Worm (Caenorhabditis elegans): ENCODE data around the gene srh-240.

srh-240 gene

ce11 chrV:2864899-2865298 is at the start of gene srh-240:
Gene srh-240 (plus strand): TSS chrV:2865199.
- no peak for TF ChIP-seq him-1 (tag; optimal IDR thresholded peaks at IDR 0.05)
- TF ChIP-seq dao-5 (tag; optimal IDR thresholded peaks at IDR 0.05): no peak
- TF ChIP-seq W03F9.2 (tag; optimal IDR thresholded peaks at IDR 0.05): no peak

- TF ChIP-seq him-1 (tag; optimal IDR thresholded peaks at IDR 0.05) (no peak), dao-5 (tag; optimal IDR thresholded peaks at IDR 0.05) (no peak), W03F9.2 (tag; optimal IDR thresholded peaks at IDR 0.05) (no peak)
Measured at ce11 chrV:2815956-2816355, 49.0 kb upstream of the srh-240 start, which contains the start of gene F54E2.5. Gene F54E2.5 (minus strand): TSS chrV:2816056.

- no peak for TF ChIP-seq W03F9.2 (tag; optimal IDR thresholded peaks at IDR 0.05)
- no peak for TF ChIP-seq him-1 (tag; optimal IDR thresholded peaks at IDR 0.05)
- TF ChIP-seq dao-5 (tag; optimal IDR thresholded peaks at IDR 0.05): no peak
Measured at ce11 chrV:2818117-2818516, 46.9 kb upstream of the srh-240 start, which contains the start of gene srt-34. Gene srt-34 (minus strand): TSS chrV:2818217.

- no peak for TF ChIP-seq him-1 (tag; optimal IDR thresholded peaks at IDR 0.05)
Measured at ce11 chrV:2821618-2822272, 43.3 kb upstream of the srh-240 start, which contains the start of gene srh-36. Gene srh-36 (minus strand): TSS chrV:2821668.

ce11 chrV:2825978-2826377 is 39.0 kb upstream of the srh-240 start:
- TF ChIP-seq W03F9.2 (tag; optimal IDR thresholded peaks at IDR 0.05) (no peak), him-1 (tag; optimal IDR thresholded peaks at IDR 0.05) (no peak), dao-5 (tag; optimal IDR thresholded peaks at IDR 0.05) (no peak)

DNA sequence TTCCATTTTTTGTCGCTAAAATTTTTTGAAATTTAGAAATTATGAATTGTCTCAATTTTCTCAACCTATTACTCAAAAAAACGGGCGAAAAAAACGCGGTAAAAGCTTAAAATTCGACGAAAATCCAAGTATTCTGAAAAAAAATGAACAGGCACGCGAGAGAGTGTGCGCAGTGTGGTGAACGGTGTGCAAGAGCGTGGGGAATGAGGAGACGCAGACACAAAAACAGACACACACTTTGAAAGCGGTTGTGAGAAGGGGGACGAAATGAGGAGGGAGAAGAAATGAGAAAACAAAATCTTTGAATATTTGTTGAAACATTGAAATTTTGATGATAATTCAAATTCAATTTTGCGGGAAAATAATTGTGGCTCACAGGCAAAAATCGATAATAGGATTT is 38.2 kb upstream of the srh-240 start, which contains the start of gene T03D3.5:
Gene T03D3.5, minus strand, starts transcription at position 21 of the 400 bp plus-strand sequence.
- TF ChIP-seq W03F9.2 (tag; optimal IDR thresholded peaks at IDR 0.05) (no peak), dao-5 (tag; optimal IDR thresholded peaks at IDR 0.05) (no peak), him-1 (tag; optimal IDR thresholded peaks at IDR 0.05) (no peak)

DNA sequence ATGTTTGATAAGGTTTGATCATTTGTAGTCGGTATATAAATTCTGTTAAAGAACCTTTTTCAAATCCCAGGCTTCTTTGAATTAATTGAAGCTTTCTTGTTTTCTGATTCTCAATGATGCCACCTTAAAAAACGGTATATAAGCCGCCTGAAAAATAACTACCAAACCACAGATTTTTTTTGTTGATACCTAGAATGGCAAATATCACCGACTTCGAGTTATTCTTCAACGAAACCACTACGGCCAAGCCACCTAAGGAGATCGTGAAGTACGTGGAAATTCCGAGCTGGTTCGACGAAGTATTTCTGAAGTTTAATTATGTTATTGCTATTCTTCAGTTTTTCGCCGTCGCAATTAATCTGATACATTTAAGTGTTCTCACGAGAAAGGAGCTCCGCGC is 34.2 kb upstream of the srh-240 start, which contains the start of gene srw-2:
Gene srw-2, plus strand, starts transcription at position 62 of the 400 bp plus-strand sequence.
- TF ChIP-seq dao-5 (tag; optimal IDR thresholded peaks at IDR 0.05) (no peak), W03F9.2 (tag; optimal IDR thresholded peaks at IDR 0.05) (no peak), him-1 (tag; optimal IDR thresholded peaks at IDR 0.05) (no peak)

DNA sequence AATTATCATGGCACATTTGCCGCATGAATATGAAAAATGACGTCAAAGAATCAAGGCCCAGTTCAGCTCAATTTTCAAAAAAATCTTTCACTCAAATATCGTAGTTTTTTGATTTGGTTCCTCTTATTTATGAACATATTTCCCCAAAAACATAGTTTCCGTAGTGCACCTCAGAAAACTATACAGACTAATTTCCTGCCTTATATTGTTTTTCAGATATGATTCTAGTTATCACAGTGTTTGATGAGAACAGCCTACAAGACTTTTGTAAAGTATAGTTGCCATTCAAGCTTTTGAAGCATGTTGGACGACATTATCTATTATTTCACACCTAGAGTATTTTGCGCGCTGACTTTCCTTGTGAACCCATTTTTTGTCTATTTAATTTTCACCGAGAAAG is 32.3 kb upstream of the srh-240 start, which contains the start of gene srj-50:
Gene srj-50, plus strand, starts transcription at position 301 of the 400 bp plus-strand sequence.
- TF ChIP-seq dao-5 (tag; optimal IDR thresholded peaks at IDR 0.05) (no peak), W03F9.2 (tag; optimal IDR thresholded peaks at IDR 0.05) (no peak), him-1 (tag; optimal IDR thresholded peaks at IDR 0.05) (no peak)

ce11 chrV:2836501-2836900 is 28.5 kb upstream of the srh-240 start, which contains the start of gene srj-45:
Gene srj-45 (minus strand): TSS chrV:2836601.
- TF ChIP-seq W03F9.2 (tag; optimal IDR thresholded peaks at IDR 0.05): no peak
- TF ChIP-seq him-1 (tag; optimal IDR thresholded peaks at IDR 0.05): no peak
- no peak for TF ChIP-seq dao-5 (tag; optimal IDR thresholded peaks at IDR 0.05)

ce11 chrV:2845771-2846170 is 19.2 kb upstream of the srh-240 start, which contains the start of gene srj-44:
Gene srj-44 (minus strand): TSS chrV:2845871.
- no peak for TF ChIP-seq dao-5 (tag; optimal IDR thresholded peaks at IDR 0.05)
- no peak for TF ChIP-seq W03F9.2 (tag; optimal IDR thresholded peaks at IDR 0.05)
- no peak for TF ChIP-seq him-1 (tag; optimal IDR thresholded peaks at IDR 0.05)

DNA sequence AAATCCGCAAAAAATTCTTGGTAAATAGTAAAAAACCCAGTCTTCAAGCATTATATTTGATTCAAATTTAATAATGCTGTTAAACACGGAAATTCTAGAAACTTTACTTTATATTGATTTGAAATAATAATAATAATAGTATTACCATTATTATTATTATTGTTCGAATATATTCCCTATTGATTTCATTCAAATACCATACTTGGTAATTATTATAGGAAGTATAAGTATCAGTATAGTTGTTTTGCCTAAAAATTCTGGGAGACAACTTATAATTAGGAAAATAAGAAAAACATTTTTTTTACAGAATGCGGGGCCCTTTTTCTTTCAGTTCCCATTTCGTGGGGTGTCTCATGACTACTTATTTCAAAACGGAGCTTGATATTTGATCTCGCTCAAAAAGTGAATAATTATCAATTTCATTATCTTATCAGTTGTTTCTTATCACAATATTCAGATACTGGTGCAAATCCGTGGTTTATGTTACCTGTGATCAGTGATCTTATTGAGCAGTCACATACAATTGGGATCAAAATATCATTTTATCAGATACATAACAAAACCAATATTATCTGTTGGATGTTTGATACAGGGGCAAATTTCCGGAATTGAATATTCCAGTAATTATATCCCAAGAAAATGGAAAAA is 16.6 kb upstream of the srh-240 start, which contains the start of gene srj-49:
Gene srj-49, minus strand, starts transcription at position 51 of the 648 bp plus-strand sequence.
- TF ChIP-seq dao-5 (tag; optimal IDR thresholded peaks at IDR 0.05) (no peak), W03F9.2 (tag; optimal IDR thresholded peaks at IDR 0.05) (no peak), him-1 (tag; optimal IDR thresholded peaks at IDR 0.05) (no peak)

ce11 chrV:2849071-2849470 is 15.9 kb upstream of the srh-240 start, which contains the start of gene ugt-53:
Gene ugt-53 (plus strand): TSS chrV:2849343.
- TF ChIP-seq dao-5 (tag; optimal IDR thresholded peaks at IDR 0.05): no peak

ce11 chrV:2855473-2855872 is 9.5 kb upstream of the srh-240 start, which contains the start of gene srj-57:
Gene srj-57 (minus strand): TSS chrV:2855573.
- no peak for TF ChIP-seq him-1 (tag; optimal IDR thresholded peaks at IDR 0.05)

ce11 chrV:2857842-2858241 is 7.2 kb upstream of the srh-240 start, which contains the start of gene srj-55:
Gene srj-55 (minus strand): TSS chrV:2857942.
- no peak for TF ChIP-seq dao-5 (tag; optimal IDR thresholded peaks at IDR 0.05)
- no peak for TF ChIP-seq W03F9.2 (tag; optimal IDR thresholded peaks at IDR 0.05)
- no peak for TF ChIP-seq him-1 (tag; optimal IDR thresholded peaks at IDR 0.05)
